Fruit fly (Drosophila melanogaster) whole organism, pupa: ENCODE results near the gene Elo68alpha.

ENCODE experiments used
- CG10348 ChIP-seq: fragments of 200-800 bp; sonication (Bioruptor generic); IDR thresholded peaks from 2 replicates; pipeline ENCODE4 v1.3.6; 2022; ENCODE audit warnings: missing biosample characterization, missing genetic modification characterization
- CG12605 ChIP-seq: fragments of 200-800 bp; sonication (Bioruptor generic); IDR thresholded peaks from 2 replicates; pipeline ENCODE4 v1.3.6; 2022; ENCODE audit warnings: missing biosample characterization, missing genetic modification characterization
- CG13204 ChIP-seq: fragments of 200-800 bp; sonication (Bioruptor generic); optimal IDR thresholded peaks from 2 replicates; lab custom pipeline; 2018; ENCODE audit warnings: missing biosample characterization, mild to moderate bottlenecking, missing genetic modification characterization, moderate library complexity
- CG14655 ChIP-seq: fragments of 200-800 bp; sonication (Bioruptor generic); optimal IDR thresholded peaks from 3 replicates; lab custom pipeline; 2017; ENCODE audit warnings: mild to moderate bottlenecking, missing biosample characterization, missing genetic modification reagents, missing genetic modification characterization
- CG15710 ChIP-seq: fragments of 200-800 bp; sonication (Bioruptor generic); optimal IDR thresholded peaks from 2 replicates; lab custom pipeline; 2018; ENCODE audit warnings: missing biosample characterization, mild to moderate bottlenecking, missing genetic modification characterization, moderate library complexity
- CG17806 ChIP-seq: fragments of 200-800 bp; sonication (Bioruptor generic); optimal IDR thresholded peaks from 2 replicates; lab custom pipeline; 2018; ENCODE audit warnings: missing biosample characterization, mild to moderate bottlenecking, missing genetic modification characterization, moderate library complexity
- CG32121 ChIP-seq: fragments of 200-800 bp; sonication (Bioruptor generic); IDR thresholded peaks from 2 replicates; pipeline ENCODE4 v1.3.6; 2022; ENCODE audit warnings: missing biosample characterization, missing genetic modification characterization
- CG34367 ChIP-seq: fragments of 200-800 bp; sonication (Bioruptor generic); optimal IDR thresholded peaks from 2 replicates; lab custom pipeline; 2018; ENCODE audit warnings: missing biosample characterization, mild to moderate bottlenecking, missing genetic modification characterization
- CG4496 ChIP-seq: fragments of 200-800 bp; sonication (Bioruptor generic); IDR thresholded peaks from 3 replicates; pipeline ENCODE4 v1.3.6; 2022; ENCODE audit warnings: missing biosample characterization, missing genetic modification characterization
- CG8159 ChIP-seq: fragments of 200-800 bp; sonication (Bioruptor generic); optimal IDR thresholded peaks from 3 replicates; lab custom pipeline; 2018; ENCODE audit warnings: missing biosample characterization, mild to moderate bottlenecking, missing genetic modification characterization, moderate library complexity
- CG8301 ChIP-seq: fragments of 200-800 bp; sonication (Bioruptor generic); optimal IDR thresholded peaks from 2 replicates; lab custom pipeline; 2018; ENCODE audit warnings: missing biosample characterization, mild to moderate bottlenecking, missing genetic modification characterization
- CG9948 ChIP-seq: fragments of 200-800 bp; sonication (Bioruptor generic); optimal IDR thresholded peaks from 2 replicates; lab custom pipeline; 2018; ENCODE audit warnings: missing biosample characterization, mild to moderate bottlenecking, missing genetic modification characterization, moderate library complexity
- D1 ChIP-seq: fragments of 200-800 bp; sonication (Bioruptor generic); optimal IDR thresholded peaks from 2 replicates; lab custom pipeline; 2018; ENCODE audit warnings: missing biosample characterization, mild to moderate bottlenecking, missing genetic modification characterization, moderate library complexity
- EcR ChIP-seq: fragments of 200-800 bp; sonication (Bioruptor generic); optimal IDR thresholded peaks from 3 replicates; lab custom pipeline; 2019; ENCODE audit warnings: missing biosample characterization, missing genetic modification characterization, mild to moderate bottlenecking, moderate library complexity, missing genetic modification reagents
- Ets98B ChIP-seq: fragments of 200-800 bp; sonication (Bioruptor generic); IDR thresholded peaks from 2 replicates; pipeline ENCODE4 v1.3.6; 2022; ENCODE audit warnings: missing biosample characterization, missing genetic modification characterization
- Pif1A ChIP-seq: fragments of 200-800 bp; sonication (Bioruptor generic); optimal IDR thresholded peaks from 3 replicates; lab custom pipeline; 2016; ENCODE audit warnings: missing biosample characterization, missing genetic modification characterization
- Pif1B ChIP-seq: fragments of 200-800 bp; sonication (Bioruptor generic); optimal IDR thresholded peaks from 3 replicates; lab custom pipeline; 2016; ENCODE audit warnings: missing biosample characterization, missing genetic modification characterization
- Snoo ChIP-seq: fragments of 200-800 bp; sonication (Bioruptor generic); optimal IDR thresholded peaks from 3 replicates; lab custom pipeline; 2017; ENCODE audit warnings: missing biosample characterization, mild to moderate bottlenecking, missing genetic modification characterization, inconsistent platforms
- fd96Ca ChIP-seq: fragments of 200-800 bp; sonication (Bioruptor generic); IDR thresholded peaks from 3 replicates; pipeline ENCODE4 v1.3.6; 2022; ENCODE audit warnings: missing biosample characterization, missing genetic modification characterization
- gl ChIP-seq: fragments of 200-800 bp; sonication (Bioruptor generic); optimal IDR thresholded peaks from 2 replicates; lab custom pipeline; 2018; ENCODE audit warnings: missing biosample characterization, mild to moderate bottlenecking, missing genetic modification characterization
- rn ChIP-seq: fragments of 200-800 bp; sonication (Bioruptor generic); IDR thresholded peaks from 2 replicates; pipeline ENCODE4 v1.3.6; 2022; ENCODE audit warnings: missing biosample characterization, missing genetic modification characterization

The Elo68alpha gene

dm6 chr3L:11120419-11120958, 17.7 kb upstream of the Elo68alpha start, which contains the start of the genes FoxK and mRpL2:
FoxK (minus strand) TSS chr3L:11120783.
mRpL2 (plus strand) TSS chr3L:11120847.
- peak; percentile 89 for TF ChIP-seq CG14655 (GFP tag; lab: Kevin White, UChicago)
- TF ChIP-seq CG8159 (tag; lab: Kevin White, UChicago): peak; percentile 84
- TF ChIP-seq CG32121 (GFP tag; lab: Robert Waterston, UW): peak; percentile 63; the same call in 1 of the 2 replicates
- peak; percentile 80 for TF ChIP-seq CG4496 (GFP tag; lab: Robert Waterston, UW)
- peak; percentile 69; the same call in 1 of the 3 replicates for TF ChIP-seq fd96Ca (GFP tag; lab: Robert Waterston, UW)
- peak; percentile 76 for TF ChIP-seq Ets98B (GFP tag; lab: Robert Waterston, UW)
- peak; percentile 84 for TF ChIP-seq CG15710 (tag; lab: Kevin White, UChicago)
- TF ChIP-seq CG17806 (tag; lab: Kevin White, UChicago): peak; percentile 74
- TF ChIP-seq CG13204: peak; percentile 89
- no peak for TF ChIP-seq CG10348
- TF ChIP-seq Snoo: peak; percentile 68
- TF ChIP-seq D1: peak; percentile 43
- TF ChIP-seq CG12605: peak; percentile 90
- TF ChIP-seq CG8301: peak; percentile 82
- peak; percentile 66 for TF ChIP-seq CG9948 (tag; lab: Kevin White, UChicago)
- peak; percentile 17 for TF ChIP-seq EcR (GFP tag; lab: Kevin White, UChicago)
- peak; percentile 95 for TF ChIP-seq gl (tag; lab: Kevin White, UChicago)
- peak; percentile 91 for TF ChIP-seq Pif1A (GFP tag; lab: Kevin White, UChicago)
- TF ChIP-seq Pif1B (GFP tag; lab: Kevin White, UChicago): peak; percentile 92
- TF ChIP-seq rn (GFP tag; lab: Robert Waterston, UW): peak; percentile 39; the same call in 1 of the 2 replicates
- peak; percentile 87 for TF ChIP-seq CG34367 (tag; lab: Kevin White, UChicago)
- TF ChIP-seq, all 21 proteins: peak for 20

dm6 chr3L:11119901-11120418, 17.1 kb upstream of the Elo68alpha start:
- no peak for TF ChIP-seq CG12605
- no peak for TF ChIP-seq CG14655 (GFP tag; lab: Kevin White, UChicago)
- no peak for TF ChIP-seq rn (GFP tag; lab: Robert Waterston, UW)
- no peak for TF ChIP-seq CG32121 (GFP tag; lab: Robert Waterston, UW)
- no peak for TF ChIP-seq CG10348
- TF ChIP-seq D1: no peak
- TF ChIP-seq CG13204: no peak
- TF ChIP-seq CG34367 (tag; lab: Kevin White, UChicago): no peak
- no peak for TF ChIP-seq CG4496 (GFP tag; lab: Robert Waterston, UW)
- TF ChIP-seq CG8301: no peak
- no peak for TF ChIP-seq Ets98B (GFP tag; lab: Robert Waterston, UW)
- no peak for TF ChIP-seq CG17806 (tag; lab: Kevin White, UChicago)
- TF ChIP-seq fd96Ca (GFP tag; lab: Robert Waterston, UW): no peak
- TF ChIP-seq CG9948 (tag; lab: Kevin White, UChicago): no peak
- no peak for TF ChIP-seq Pif1B (GFP tag; lab: Kevin White, UChicago)
- TF ChIP-seq gl (tag; lab: Kevin White, UChicago): no peak

- peak; percentile 50; the same call in 2 of the 3 replicates for TF ChIP-seq fd96Ca (GFP tag; lab: Robert Waterston, UW)
- no peak for TF ChIP-seq CG10348
- no peak for TF ChIP-seq CG17806 (tag; lab: Kevin White, UChicago)
- no peak for TF ChIP-seq EcR (GFP tag; lab: Kevin White, UChicago)
- TF ChIP-seq rn (GFP tag; lab: Robert Waterston, UW): peak; percentile 46
- TF ChIP-seq CG13204: no peak
- peak; percentile 60; the same call in 2 of the 3 replicates for TF ChIP-seq CG4496 (GFP tag; lab: Robert Waterston, UW)
- no peak for TF ChIP-seq CG8159 (tag; lab: Kevin White, UChicago)
- TF ChIP-seq CG8301: no peak
- TF ChIP-seq CG15710 (tag; lab: Kevin White, UChicago): no peak
- peak; percentile 29; the same call in 1 of the 2 replicates for TF ChIP-seq Ets98B (GFP tag; lab: Robert Waterston, UW)
- TF ChIP-seq Snoo: no peak
- TF ChIP-seq, all 21 proteins: peak for 4
These were observed 16.6 kb upstream of the Elo68alpha start for dm6 chr3L:11119396-11119900.

dm6 chr3L:11118627-11119395, 16.0 kb upstream of the Elo68alpha start:
- TF ChIP-seq CG8159 (tag; lab: Kevin White, UChicago) (no peak), CG12605 (peak; percentile 72), gl (tag; lab: Kevin White, UChicago) (peak; percentile 55), CG9948 (tag; lab: Kevin White, UChicago) (no peak), CG32121 (GFP tag; lab: Robert Waterston, UW) (peak; percentile 67), Ets98B (GFP tag; lab: Robert Waterston, UW) (peak; percentile 65), CG13204 (peak; percentile 64), CG17806 (tag; lab: Kevin White, UChicago) (no peak), CG14655 (GFP tag; lab: Kevin White, UChicago) (peak; percentile 2), Pif1A (GFP tag; lab: Kevin White, UChicago) (peak; percentile 42), CG4496 (GFP tag; lab: Robert Waterston, UW) (peak; percentile 59; the same call in 2 of the 3 replicates), CG34367 (tag; lab: Kevin White, UChicago) (no peak), Pif1B (GFP tag; lab: Kevin White, UChicago) (no peak), rn (GFP tag; lab: Robert Waterston, UW) (no peak), CG15710 (tag; lab: Kevin White, UChicago) (no peak), CG8301 (no peak), fd96Ca (GFP tag; lab: Robert Waterston, UW) (peak; percentile 69; the same call in 2 of the 3 replicates), EcR (GFP tag; lab: Kevin White, UChicago) (peak; percentile 29), Snoo (no peak), D1 (no peak), CG10348 (no peak)
- TF ChIP-seq, all 21 proteins: peak for 10
